Fruit fly (Drosophila melanogaster) whole organism, embryonic: ENCODE results near the gene CG9673.

Experiments used
- Aef1 ChIP-seq: fragments of 200-800 bp; sonication (Bioruptor generic); IDR thresholded peaks from 3 replicates; pipeline ENCODE4 v1.3.6; 2022; ENCODE audit warnings: missing biosample characterization, missing genetic modification characterization
- B-H1 ChIP-seq: fragments of 200-800 bp; sonication (Bioruptor generic); IDR thresholded peaks from 3 replicates; pipeline ENCODE4 v1.3.6; 2022; ENCODE audit warnings: missing biosample characterization, missing genetic modification characterization
- CG10979 ChIP-seq: fragments of 200-800 bp; sonication (Bioruptor generic); optimal IDR thresholded peaks from 2 replicates; lab custom pipeline; 2018; ENCODE audit warnings: missing biosample characterization, mild to moderate bottlenecking, missing genetic modification characterization, moderate library complexity
- CG11247 ChIP-seq: fragments of 200-800 bp; sonication (Bioruptor generic); IDR thresholded peaks from 2 replicates; pipeline ENCODE4 v1.3.6; 2022; ENCODE audit warnings: missing biosample characterization, missing genetic modification characterization
- CG11504 ChIP-seq: fragments of 200-800 bp; sonication (Bioruptor generic); optimal IDR thresholded peaks from 3 replicates; lab custom pipeline; 2019; ENCODE audit warnings: missing biosample characterization, mild to moderate bottlenecking, missing genetic modification characterization, moderate library complexity
- CG12236 ChIP-seq: fragments of 200-800 bp; sonication (Bioruptor generic); optimal IDR thresholded peaks from 2 replicates; lab custom pipeline; 2016; ENCODE audit warnings: missing biosample characterization, missing genetic modification characterization
- CG12659 ChIP-seq: fragments of 200-800 bp; sonication (Bioruptor generic); optimal IDR thresholded peaks from 3 replicates; lab custom pipeline; 2017; ENCODE audit warnings: mild to moderate bottlenecking, missing biosample characterization, missing genetic modification reagents, missing genetic modification characterization
- CG12744 ChIP-seq: fragments of 200-800 bp; sonication (Bioruptor generic); optimal IDR thresholded peaks from 2 replicates; lab custom pipeline; 2016; ENCODE audit warnings: missing biosample characterization, missing genetic modification characterization
- CG13424 ChIP-seq: fragments of 200-800 bp; sonication (Bioruptor generic); optimal IDR thresholded peaks from 2 replicates; lab custom pipeline; 2019; ENCODE audit warnings: missing biosample characterization, mild to moderate bottlenecking, missing genetic modification characterization, moderate library complexity
- CG16863 ChIP-seq: fragments of 200-800 bp; sonication (Bioruptor generic); optimal IDR thresholded peaks from 3 replicates; lab custom pipeline; 2016; ENCODE audit warnings: missing biosample characterization, missing genetic modification characterization
- CG17186 ChIP-seq: fragments of 200-800 bp; sonication (Bioruptor generic); optimal IDR thresholded peaks from 3 replicates; lab custom pipeline; 2017; ENCODE audit warnings: missing biosample characterization, missing genetic modification reagents, missing genetic modification characterization
- CG18011 ChIP-seq: fragments of 200-800 bp; sonication (Bioruptor generic); optimal IDR thresholded peaks from 2 replicates; lab custom pipeline; 2017; ENCODE audit warnings: missing biosample characterization, missing genetic modification characterization, mild to moderate bottlenecking, moderate library complexity, missing genotype
- CG18619 ChIP-seq: fragments of 200-800 bp; sonication (Bioruptor generic); optimal IDR thresholded peaks from 3 replicates; lab custom pipeline; 2017; ENCODE audit warnings: missing biosample characterization, mild to moderate bottlenecking, missing genetic modification characterization
- CG30403 ChIP-seq: fragments of 200-800 bp; sonication (Bioruptor generic); optimal IDR thresholded peaks from 3 replicates; lab custom pipeline; 2016; ENCODE audit warnings: missing biosample characterization, missing genetic modification characterization
- CG3065 ChIP-seq: fragments of 200-800 bp; sonication (Bioruptor generic); optimal IDR thresholded peaks from 2 replicates; lab custom pipeline; 2016; ENCODE audit warnings: missing biosample characterization, missing genetic modification characterization
- CG31224 ChIP-seq: fragments of 200-800 bp; sonication (Bioruptor generic); IDR thresholded peaks from 2 replicates; pipeline ENCODE4 v1.3.6; 2022; ENCODE audit warnings: missing biosample characterization, missing genetic modification characterization
- CG3163 ChIP-seq: fragments of 200-800 bp; sonication (Bioruptor generic); optimal IDR thresholded peaks from 3 replicates; lab custom pipeline; 2016; ENCODE audit warnings: missing biosample characterization, missing genetic modification characterization
- CG32532 ChIP-seq: fragments of 200-800 bp; sonication (Bioruptor generic); IDR thresholded peaks from 2 replicates; pipeline ENCODE4 v1.3.6; 2022; ENCODE audit warnings: missing biosample characterization, missing genetic modification characterization
- CG43689 ChIP-seq: fragments of 200-800 bp; sonication (Bioruptor generic); IDR thresholded peaks from 2 replicates; pipeline ENCODE4 v1.3.6; 2022; ENCODE audit warnings: missing biosample characterization, missing genetic modification characterization
- CG6254 ChIP-seq: fragments of 200-800 bp; sonication (Bioruptor generic); optimal IDR thresholded peaks from 3 replicates; lab custom pipeline; 2017; ENCODE audit warnings: mild to moderate bottlenecking, missing biosample characterization, missing genetic modification reagents, missing genetic modification characterization
- CTCF ChIP-seq: fragments of 200-800 bp; sonication (Bioruptor generic); optimal IDR thresholded peaks from 2 replicates; lab custom pipeline; 2017; ENCODE audit warnings: missing biosample characterization, mild to moderate bottlenecking, missing genetic modification characterization, moderate library complexity
- D ChIP-seq, 2 experiments: fragments of 200-800 bp in 1 of 2; fragments of >200 bp in 1 of 2; sonication (Bioruptor generic) in 1 of 2; optimal IDR thresholded peaks; 2 replicates in 1 of 2; 3 replicates in 1 of 2; lab custom pipeline; 2017; ENCODE audit warnings: mild to moderate bottlenecking in 1 of 2, missing biosample characterization in 1 of 2, missing genetic modification characterization in 1 of 2, missing genetic modification reagents in 1 of 2
- Doc3 ChIP-seq: fragments of 200-800 bp; sonication (Bioruptor generic); IDR thresholded peaks from 3 replicates; pipeline ENCODE4 v1.3.6; 2022; ENCODE audit warnings: missing biosample characterization, missing genetic modification characterization; ENCODE audit not compliant: partially characterized antibody
- Drgx ChIP-seq: fragments of 200-800 bp; sonication (Bioruptor generic); IDR thresholded peaks from 2 replicates; pipeline ENCODE4 v1.3.6; 2022; ENCODE audit warnings: missing biosample characterization, missing genetic modification characterization
- Ets65A ChIP-seq: fragments of 200-800 bp; sonication (Bioruptor generic); peaks from one replicate; lab custom pipeline; 2016; ENCODE audit warnings: missing biosample characterization, missing genetic modification characterization
- HmgZ ChIP-seq: fragments of 200-800 bp; sonication (Bioruptor generic); optimal IDR thresholded peaks from 2 replicates; lab custom pipeline; 2018; ENCODE audit warnings: missing biosample characterization, mild to moderate bottlenecking, missing genetic modification characterization
- Hmx ChIP-seq: fragments of 200-800 bp; sonication (Bioruptor generic); optimal IDR thresholded peaks from 2 replicates; lab custom pipeline; 2016; ENCODE audit warnings: missing biosample characterization, missing genetic modification characterization
- Lpt ChIP-seq: fragments of >200 bp; optimal IDR thresholded peaks from 2 replicates; lab custom pipeline; 2018; ENCODE audit warnings: missing biosample characterization, missing genetic modification characterization
- Opbp ChIP-seq: fragments of 200-800 bp; sonication (Bioruptor generic); IDR thresholded peaks from 3 replicates; pipeline ENCODE4 v1.3.6; 2022; ENCODE audit warnings: missing biosample characterization, missing genetic modification characterization; ENCODE audit not compliant: partially characterized antibody
- Optix ChIP-seq: fragments of 200-800 bp; sonication (Bioruptor generic); IDR thresholded peaks from 3 replicates; pipeline ENCODE4 v1.3.6; 2022; ENCODE audit warnings: missing biosample characterization, missing genetic modification characterization
- Rx ChIP-seq: fragments of 200-800 bp; sonication (Bioruptor generic); IDR thresholded peaks from 2 replicates; pipeline ENCODE4 v1.3.6; 2022; ENCODE audit warnings: missing biosample characterization, missing genetic modification characterization
- Side ChIP-seq: fragments of 200-800 bp; sonication (Bioruptor generic); optimal IDR thresholded peaks from 2 replicates; lab custom pipeline; 2016; ENCODE audit warnings: missing biosample characterization, missing genetic modification characterization
- Vsx1 ChIP-seq: fragments of 200-800 bp; sonication (Bioruptor generic); optimal IDR thresholded peaks from 2 replicates; lab custom pipeline; 2017; ENCODE audit warnings: missing biosample characterization, mild to moderate bottlenecking, missing genetic modification characterization, missing genetic modification reagents
- az2 ChIP-seq: fragments of 200-800 bp; sonication (Bioruptor generic); optimal IDR thresholded peaks from 3 replicates; lab custom pipeline; 2016; ENCODE audit warnings: missing biosample characterization, missing genetic modification characterization
- btn ChIP-seq: fragments of 200-800 bp; sonication (Bioruptor generic); optimal IDR thresholded peaks from 2 replicates; lab custom pipeline; 2016; ENCODE audit warnings: missing biosample characterization, missing genetic modification characterization
- cas ChIP-seq: fragments of 200-800 bp; sonication (Bioruptor generic); IDR thresholded peaks from 2 replicates; pipeline ENCODE4 v1.3.6; 2022; ENCODE audit warnings: missing biosample characterization, missing genetic modification characterization
- chif ChIP-seq, 2 experiments: fragments of 200-800 bp; sonication (Bioruptor generic); optimal IDR thresholded peaks; 3 replicates each; lab custom pipeline; 2016; ENCODE audit warnings: missing biosample characterization in 2 of 2, missing genetic modification characterization in 2 of 2
- dmrt99B ChIP-seq: fragments of 200-800 bp; sonication (Bioruptor generic); optimal IDR thresholded peaks from 2 replicates; lab custom pipeline; 2018; ENCODE audit warnings: missing biosample characterization, mild to moderate bottlenecking, missing genetic modification characterization, moderate library complexity
- hbn ChIP-seq: fragments of 200-800 bp; sonication (Bioruptor generic); IDR thresholded peaks from 2 replicates; pipeline ENCODE4 v1.3.6; 2022; ENCODE audit warnings: missing biosample characterization, missing genetic modification characterization; ENCODE audit not compliant: partially characterized antibody
- ind ChIP-seq: fragments of 200-800 bp; sonication (Bioruptor generic); optimal IDR thresholded peaks from 3 replicates; lab custom pipeline; 2016; ENCODE audit warnings: missing biosample characterization, missing genetic modification characterization
- insv ChIP-seq, 2 experiments: fragments of 200-800 bp; sonication (Bioruptor generic); optimal IDR thresholded peaks; 3 replicates each; lab custom pipeline; 2016 to 2018; ENCODE audit warnings: missing biosample characterization in 2 of 2, missing genetic modification characterization in 2 of 2
- lilli ChIP-seq: fragments of 200-800 bp; sonication (Bioruptor generic); optimal IDR thresholded peaks from 3 replicates; lab custom pipeline; 2016; ENCODE audit warnings: missing biosample characterization, missing genetic modification characterization
- oc ChIP-seq: fragments of 200-800 bp; sonication (Bioruptor generic); optimal IDR thresholded peaks from 2 replicates; lab custom pipeline; 2018; ENCODE audit warnings: missing biosample characterization, mild to moderate bottlenecking, missing genetic modification characterization, moderate library complexity
- pan ChIP-seq, 4 experiments: fragments of >200 bp in 3 of 4; fragments of 200-800 bp in 1 of 4; sonication (Bioruptor generic) in 1 of 4; optimal IDR thresholded peaks in 3 of 4; IDR thresholded peaks in 1 of 4; 2 replicates each; pipeline versions ENCODE4 v1.3.6 to Lab custom; 2017 to 2022; ENCODE audit warnings: missing biosample characterization in 2 of 4, missing genetic modification characterization in 2 of 4, mixed read lengths in 1 of 4
- slou ChIP-seq: fragments of 200-800 bp; sonication (Bioruptor generic); optimal IDR thresholded peaks from 3 replicates; lab custom pipeline; 2016; ENCODE audit warnings: missing biosample characterization, missing genetic modification characterization
- tio ChIP-seq: fragments of 200-800 bp; sonication (Bioruptor generic); optimal IDR thresholded peaks from 2 replicates; lab custom pipeline; 2017; ENCODE audit warnings: missing biosample characterization, missing genetic modification characterization, inconsistent platforms
- trem ChIP-seq: fragments of 200-800 bp; optimal IDR thresholded peaks from 3 replicates; lab custom pipeline; 2019; ENCODE audit warnings: missing biosample characterization, mild to moderate bottlenecking, missing genetic modification characterization, moderate library complexity
- unc-4 ChIP-seq: fragments of 200-800 bp; sonication (Bioruptor generic); IDR thresholded peaks from 2 replicates; pipeline ENCODE4 v1.3.6; 2022; ENCODE audit warnings: missing biosample characterization, missing genetic modification characterization; ENCODE audit not compliant: partially characterized antibody

The CG9673 gene

DNA sequence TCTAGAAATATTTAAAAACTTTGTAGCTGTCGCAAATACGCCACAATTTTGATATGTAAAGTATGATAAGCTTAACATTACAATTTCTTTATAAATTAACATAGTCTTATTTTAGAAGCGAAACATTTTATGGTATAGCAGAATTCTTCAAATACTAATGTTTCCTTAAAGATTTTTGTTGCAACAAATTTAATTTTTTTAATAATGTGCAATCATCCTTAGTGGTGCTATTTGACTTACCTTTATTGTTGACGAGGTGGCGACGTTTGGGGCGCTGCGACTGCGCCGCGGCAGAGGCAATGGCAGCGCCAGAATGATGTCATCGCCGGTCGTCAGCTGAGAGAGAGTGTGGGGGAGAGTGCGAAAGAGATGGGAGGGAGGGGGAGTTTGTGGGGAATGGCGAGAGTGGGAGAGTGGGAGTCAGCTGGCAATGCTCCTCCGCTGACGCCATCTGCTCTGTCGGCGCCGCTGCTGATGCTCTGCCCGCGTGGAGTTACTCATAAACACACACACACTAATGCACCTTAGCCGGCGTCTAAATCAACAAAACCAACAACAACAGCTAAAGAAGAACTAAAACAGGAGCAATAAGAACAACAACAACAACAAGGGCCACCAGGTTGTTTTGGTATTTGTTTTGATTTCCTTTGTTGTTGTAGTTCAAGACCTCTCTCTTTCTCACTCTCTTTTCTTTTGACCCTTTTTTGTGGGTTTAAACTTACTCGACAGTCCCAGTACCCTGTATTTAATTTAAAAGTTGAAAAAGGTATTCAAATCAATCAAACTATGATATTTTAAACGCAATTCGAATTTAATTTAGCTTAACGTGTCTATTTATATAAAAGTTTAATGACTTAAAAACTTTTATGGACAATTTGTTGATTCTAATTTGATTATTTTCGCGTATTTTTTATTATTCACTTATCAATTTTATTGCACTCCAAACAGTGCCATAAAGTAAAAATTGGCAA is 19.8 kb upstream of the CG9673 start (continued):
- TF ChIP-seq CG3065 (GFP tag; lab: Kevin White, UChicago), result no peak
- TF ChIP-seq chif (GFP tag; optimal IDR thresholded peaks at IDR 0.05; lab: Kevin White, UChicago), result peak; percentile 41 to 58
- TF ChIP-seq CG11504 (tag; lab: Kevin White, UChicago), result peak; percentile 86
- TF ChIP-seq CG11247, result no peak
- no peak for TF ChIP-seq CG6254 (GFP tag; lab: Kevin White, UChicago)
- peak; percentile 48 for TF ChIP-seq CG18011 (GFP tag; lab: Kevin White, UChicago)
- TF ChIP-seq Doc3, result no peak
- TF ChIP-seq CTCF (GFP tag; lab: Kevin White, UChicago), result peak; percentile 48
- TF ChIP-seq trem, result peak; percentile 13
- TF ChIP-seq Opbp (GFP tag; lab: Robert Waterston, UW), result no peak
- TF ChIP-seq insv (GFP tag; optimal IDR thresholded peaks at IDR 0.05; lab: Kevin White, UChicago), result no peak
- peak; percentile 80 for TF ChIP-seq CG32532 (GFP tag; lab: Robert Waterston, UW)
- peak; percentile 27 for TF ChIP-seq CG12236
- TF ChIP-seq CG12659 (GFP tag; lab: Kevin White, UChicago), result peak; percentile 80
- peak; percentile 42; the same call in 2 of the 3 replicates for TF ChIP-seq Aef1 (GFP tag; lab: Robert Waterston, UW)
- TF ChIP-seq tio (GFP tag; lab: Kevin White, UChicago), result peak; percentile 73
- TF ChIP-seq CG3163, result no peak
- peak; percentile 71 for TF ChIP-seq dmrt99B (tag; lab: Kevin White, UChicago)
- TF ChIP-seq unc-4 (GFP tag; lab: Robert Waterston, UW), result no peak
- TF ChIP-seq btn, result no peak
- peak; percentile 19; the same call in 1 of the 2 replicates for TF ChIP-seq CG43689 (GFP tag; lab: Robert Waterston, UW)
- peak; percentile 59 for TF ChIP-seq HmgZ (tag; lab: Kevin White, UChicago)
- no peak for TF ChIP-seq Hmx
- peak; percentile 74 for TF ChIP-seq lilli (GFP tag; lab: Kevin White, UChicago)
- TF ChIP-seq slou (GFP tag; lab: Kevin White, UChicago), result peak; percentile 10
- TF ChIP-seq pan (optimal IDR thresholded peaks at IDR 0.05; lab: Kevin White, UChicago), result no peak
- peak in 1 of 2 experiments; percentile 53 for TF ChIP-seq pan (GFP tag; optimal IDR thresholded peaks at IDR 0.05 in 1 of 2, IDR thresholded peaks at IDR 0.05 in 1 of 2)
- TF ChIP-seq CG13424 (tag; lab: Kevin White, UChicago), result peak; percentile 85
- TF ChIP-seq CG10979 (tag; lab: Kevin White, UChicago), result peak; percentile 65
- TF ChIP-seq D (optimal IDR thresholded peaks at IDR 0.05; lab: Kevin White, UChicago), result no peak
- TF ChIP-seq D (GFP tag; optimal IDR thresholded peaks at IDR 0.05; lab: Kevin White, UChicago), result peak; percentile 44
- peak; percentile 19 for TF ChIP-seq CG16863 (GFP tag; lab: Kevin White, UChicago)
- peak; percentile 61; the same call in 1 of the 2 replicates for TF ChIP-seq Drgx (GFP tag; lab: Robert Waterston, UW)
- peak; percentile 34 for TF ChIP-seq ind
- TF ChIP-seq Rx, result peak; percentile 51; the same call in 1 of the 2 replicates
- peak; percentile 74 for TF ChIP-seq az2
- peak; percentile 51 for TF ChIP-seq Vsx1 (GFP tag; lab: Kevin White, UChicago)
- TF ChIP-seq hbn (GFP tag; lab: Robert Waterston, UW), result no peak
- peak; percentile 81 for TF ChIP-seq CG18619 (GFP tag; lab: Kevin White, UChicago)
- TF ChIP-seq Optix, result no peak
- TF ChIP-seq CG31224 (GFP tag; lab: Robert Waterston, UW), result peak; percentile 35
- TF ChIP-seq Side (GFP tag; lab: Kevin White, UChicago), result peak; percentile 24
- TF ChIP-seq cas (GFP tag; lab: Robert Waterston, UW), result no peak
- TF ChIP-seq oc (tag; lab: Kevin White, UChicago), result peak; percentile 50
- peak; percentile 54 for TF ChIP-seq B-H1 (GFP tag; lab: Robert Waterston, UW)
- peak; percentile 83 for TF ChIP-seq CG30403 (GFP tag; lab: Kevin White, UChicago)
- no peak for TF ChIP-seq CG17186 (GFP tag; lab: Kevin White, UChicago)
- TF ChIP-seq CG12744 (GFP tag; lab: Kevin White, UChicago), result peak; percentile 32
- no peak for TF ChIP-seq Ets65A (GFP tag; lab: Kevin White, UChicago)
- no peak for TF ChIP-seq Lpt (GFP tag; lab: Kevin White, UChicago)
